Worm (Caenorhabditis elegans) whole organism, mixed stage, embryonic: ENCODE measurements around the gene str-140.

Experiments used
- M03D4.4 ChIP-seq: sonication (generic microtip); optimal IDR thresholded peaks from 2 replicates; lab custom pipeline; 2017; ENCODE audit warnings: mild to moderate bottlenecking, missing genetic modification characterization, missing compliant biosample characterization
- blmp-1 ChIP-seq: fragments of 150-350 bp; optimal IDR thresholded peaks from 2 replicates; lab custom pipeline; 2014; ENCODE audit warnings: missing biosample characterization, missing genetic modification characterization
- ceh-83 ChIP-seq: fragments of 200-800 bp; sonication (Bioruptor generic); optimal IDR thresholded peaks from 2 replicates; lab custom pipeline; 2018; ENCODE audit warnings: mild to moderate bottlenecking, missing genetic modification characterization, missing compliant biosample characterization
- ces-1 ChIP-seq: fragments of 150-350 bp; optimal IDR thresholded peaks from 2 replicates; lab custom pipeline; 2014; ENCODE audit warnings: missing biosample characterization, missing genetic modification reagents, missing genetic modification characterization
- elt-1 ChIP-seq: sonication (generic microtip); optimal IDR thresholded peaks from 2 replicates; lab custom pipeline; 2017; ENCODE audit warnings: missing genetic modification characterization, mild to moderate bottlenecking, missing compliant biosample characterization, antibody characterized with exemption, moderate library complexity, borderline replicate concordance; ENCODE audit not compliant: insufficient read depth
- elt-3 ChIP-seq: fragments of 150-350 bp; optimal IDR thresholded peaks from 2 replicates; lab custom pipeline; 2014; ENCODE audit warnings: missing biosample characterization, missing genetic modification characterization
- flh-1 ChIP-seq: fragments of 200-800 bp; sonication (Bioruptor generic); optimal IDR thresholded peaks from 2 replicates; lab custom pipeline; 2018; ENCODE audit warnings: mild to moderate bottlenecking, missing genetic modification characterization, moderate library complexity, missing compliant biosample characterization
- ham-2 ChIP-seq: fragments of 200-800 bp; sonication (Bioruptor generic); optimal IDR thresholded peaks from 2 replicates; lab custom pipeline; 2018; ENCODE audit warnings: mild to moderate bottlenecking, missing genetic modification characterization, missing compliant biosample characterization
- lin-13 ChIP-seq: fragments of 150-350 bp; optimal IDR thresholded peaks from 2 replicates; lab custom pipeline; 2014; ENCODE audit warnings: missing biosample characterization, missing genetic modification characterization
- lin-32 ChIP-seq: fragments of 200-800 bp; sonication (Bioruptor generic); optimal IDR thresholded peaks from 2 replicates; lab custom pipeline; 2018; ENCODE audit warnings: mild to moderate bottlenecking, missing genetic modification characterization, missing compliant biosample characterization
- mab-5 ChIP-seq: fragments of 150-350 bp; optimal IDR thresholded peaks from 2 replicates; lab custom pipeline; 2014; ENCODE audit warnings: missing biosample characterization, missing genetic modification characterization
- mls-2 ChIP-seq: sonication (generic microtip); optimal IDR thresholded peaks from 2 replicates; lab custom pipeline; 2016; ENCODE audit warnings: mild to moderate bottlenecking, missing genetic modification characterization, moderate library complexity, missing compliant biosample characterization
- nhr-12 ChIP-seq: fragments of 150-350 bp; optimal IDR thresholded peaks from 2 replicates; lab custom pipeline; 2014; ENCODE audit warnings: missing biosample characterization, missing genetic modification characterization
- nhr-76 ChIP-seq: sonication (generic microtip); optimal IDR thresholded peaks from 2 replicates; lab custom pipeline; 2017; ENCODE audit warnings: missing biosample characterization, missing genetic modification characterization
- snpc-4 ChIP-seq: fragments of 150-350 bp; optimal IDR thresholded peaks from 2 replicates; lab custom pipeline; 2014; ENCODE audit warnings: missing biosample characterization, missing genetic modification characterization
- unc-62 ChIP-seq: fragments of 150-350 bp; optimal IDR thresholded peaks from 2 replicates; lab custom pipeline; 2014; ENCODE audit warnings: missing biosample characterization, missing genetic modification reagents, missing genetic modification characterization
- ztf-11 ChIP-seq: fragments of 150-350 bp; optimal IDR thresholded peaks from 2 replicates; lab custom pipeline; 2014; ENCODE audit warnings: missing biosample characterization, missing genetic modification characterization

The str-140 gene

ce11 chrV:8016928-8017327 is 50.8 kb downstream of the str-140 start, which contains the start of gene sptl-2:
Gene sptl-2 (plus strand): TSS chrV:8017207.
- no peak for TF ChIP-seq mls-2
- TF ChIP-seq unc-62 (GFP tag; lab: Kevin White, UChicago), result no peak
- TF ChIP-seq mab-5 (tag; lab: Kevin White, UChicago), result no peak
- no peak for TF ChIP-seq ham-2 (GFP tag; lab: Kevin White, UChicago)
- no peak for TF ChIP-seq nhr-12 (tag; lab: Kevin White, UChicago)
- no peak for TF ChIP-seq M03D4.4
- TF ChIP-seq ces-1 (GFP tag; lab: Kevin White, UChicago), result no peak
- TF ChIP-seq flh-1 (GFP tag; lab: Kevin White, UChicago), result no peak
- no peak for TF ChIP-seq blmp-1 (tag; lab: Kevin White, UChicago)
- no peak for TF ChIP-seq ceh-83 (GFP tag; lab: Kevin White, UChicago)
- no peak for TF ChIP-seq lin-13 (tag; lab: Kevin White, UChicago)
- no peak for TF ChIP-seq nhr-76 (tag; lab: Kevin White, UChicago)
- no peak for TF ChIP-seq elt-3 (tag; lab: Kevin White, UChicago)
- no peak for TF ChIP-seq elt-1 (tag; lab: Kevin White, UChicago)
- no peak for TF ChIP-seq lin-32 (GFP tag; lab: Kevin White, UChicago)
- no peak for TF ChIP-seq ztf-11 (tag; lab: Kevin White, UChicago)
- no peak for TF ChIP-seq snpc-4
